Fruit fly (Drosophila melanogaster): Measurements from ENCODE around the gene ACXD.

ACXD gene

DNA sequence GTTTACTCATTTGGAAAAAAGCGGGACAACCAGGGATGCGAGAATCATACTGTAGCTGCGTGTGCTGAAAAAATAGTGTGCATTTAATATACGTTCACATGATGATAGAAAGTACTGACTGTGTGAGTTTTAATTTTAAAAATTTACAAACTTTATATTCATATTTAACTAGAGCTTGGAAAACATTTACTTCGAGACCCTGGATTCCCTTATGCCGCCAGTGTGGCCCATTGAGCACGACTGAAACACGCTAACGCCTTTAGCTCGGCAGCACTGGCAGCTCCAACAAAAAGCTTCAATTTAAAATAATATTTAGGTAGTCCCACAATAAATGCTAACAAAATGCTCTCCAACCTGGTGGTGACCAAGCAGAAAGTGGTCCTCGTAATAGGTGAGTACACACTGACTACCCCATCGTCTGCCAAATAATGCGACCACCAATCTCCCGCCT, 20.0 kb downstream of the ACXD start, which contains the start of the genes CG1275 and Elp5:
CG1275 (minus strand) TSS at position 12 of the 451 bp plus-strand sequence.
Elp5 (plus strand) TSS at position 45 of the 451 bp plus-strand sequence.
- TF ChIP-seq CTCF (optimal IDR thresholded peaks at IDR 0.05) (no peak), CG8478 (optimal IDR thresholded peaks at IDR 0.05) (no peak)

DNA sequence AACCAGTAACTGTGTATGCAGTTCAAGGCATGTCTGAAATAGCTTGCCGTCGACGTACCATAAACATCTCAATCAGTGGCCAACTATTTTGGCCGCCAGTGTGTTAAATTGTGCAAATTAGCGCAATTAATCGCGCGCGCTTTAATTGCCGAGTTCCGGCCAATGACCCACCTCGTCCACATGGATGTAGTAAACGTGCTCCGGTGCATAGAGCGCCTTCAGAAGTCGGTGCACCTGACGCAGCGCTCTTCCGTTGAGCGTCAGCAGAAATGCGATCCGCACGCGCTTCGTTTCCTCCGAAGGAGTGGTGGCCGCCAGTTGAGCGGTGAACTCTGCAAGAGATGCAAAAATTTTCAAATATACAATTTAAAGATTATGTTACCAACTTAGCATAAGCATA, 23.9 kb downstream of the ACXD start:
- no peak for TF ChIP-seq CTCF (optimal IDR thresholded peaks at IDR 0.05)
- TF ChIP-seq CG8478 (optimal IDR thresholded peaks at IDR 0.05) = no peak

DNA sequence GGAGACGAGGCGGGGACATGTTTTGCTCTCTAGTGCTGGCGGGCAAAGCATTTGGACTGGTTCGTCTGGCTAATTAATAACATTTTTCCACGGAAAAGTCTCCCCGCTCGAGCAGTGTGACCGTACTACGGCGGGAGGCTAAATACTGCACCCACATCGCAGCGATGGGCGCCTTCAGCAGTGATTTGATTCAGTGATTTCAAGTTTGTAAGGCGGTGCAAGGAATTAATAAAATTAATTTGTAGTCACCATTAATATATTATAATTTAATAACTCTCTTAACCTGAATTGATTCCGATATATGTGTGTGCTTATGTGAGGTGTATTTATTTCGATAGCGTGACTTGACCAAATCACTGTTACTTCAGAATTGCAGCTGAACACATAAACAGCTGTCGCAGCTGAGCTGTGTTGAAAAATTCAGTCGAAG, 25.1 kb downstream of the ACXD start, which contains the start of the genes oxt and CG13807:
oxt (minus strand) TSS at position 150 of the 430 bp plus-strand sequence.
CG13807 (plus strand) TSS at position 405 of the 430 bp plus-strand sequence.
- TF ChIP-seq CG8478 (optimal IDR thresholded peaks at IDR 0.05) (no peak), CTCF (optimal IDR thresholded peaks at IDR 0.05) (no peak)

DNA sequence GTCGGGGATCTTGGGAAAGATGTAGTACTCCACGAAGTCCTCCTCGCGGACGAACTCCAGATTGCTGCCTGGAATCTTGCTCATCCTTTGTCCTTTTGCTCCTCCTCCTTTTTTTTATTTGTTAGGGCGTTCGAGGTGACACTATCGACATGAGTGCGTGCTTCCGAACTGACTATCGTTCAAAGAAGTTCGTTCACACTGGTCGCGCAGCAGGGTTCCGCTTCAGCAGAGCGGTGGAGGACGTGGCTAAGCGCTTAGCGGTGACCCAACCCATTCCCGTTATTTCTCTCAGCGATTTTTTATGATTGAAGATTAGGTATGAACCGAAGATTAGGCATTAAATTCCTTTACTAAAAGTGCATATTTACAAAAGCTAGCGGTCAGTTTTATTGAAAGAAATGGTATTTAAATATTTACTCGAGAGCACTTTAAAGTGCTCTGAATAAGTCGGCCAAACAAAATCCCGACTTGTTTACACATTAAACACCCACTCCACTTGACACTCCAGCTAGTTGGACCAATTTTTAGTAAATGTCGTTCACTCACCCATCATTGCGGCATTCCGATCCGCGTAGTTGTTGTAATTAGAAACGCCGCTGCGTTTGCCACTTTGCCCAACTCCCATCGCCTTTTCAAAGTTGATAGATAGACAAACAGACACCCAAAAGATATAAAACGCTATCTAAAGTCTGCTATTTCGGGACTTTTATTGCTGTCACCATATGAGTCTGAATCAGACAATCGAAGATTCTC, 28.5 kb downstream of the ACXD start, which contains the start of the genes ecd and CG13806:
ecd (minus strand) TSS at position 166 of the 753 bp plus-strand sequence.
CG13806 (plus strand) TSS at position 703 of the 753 bp plus-strand sequence.
- no peak for TF ChIP-seq CG8478 (optimal IDR thresholded peaks at IDR 0.05)
- peak; percentile 67 to 72 for TF ChIP-seq CTCF (optimal IDR thresholded peaks at IDR 0.05)

DNA sequence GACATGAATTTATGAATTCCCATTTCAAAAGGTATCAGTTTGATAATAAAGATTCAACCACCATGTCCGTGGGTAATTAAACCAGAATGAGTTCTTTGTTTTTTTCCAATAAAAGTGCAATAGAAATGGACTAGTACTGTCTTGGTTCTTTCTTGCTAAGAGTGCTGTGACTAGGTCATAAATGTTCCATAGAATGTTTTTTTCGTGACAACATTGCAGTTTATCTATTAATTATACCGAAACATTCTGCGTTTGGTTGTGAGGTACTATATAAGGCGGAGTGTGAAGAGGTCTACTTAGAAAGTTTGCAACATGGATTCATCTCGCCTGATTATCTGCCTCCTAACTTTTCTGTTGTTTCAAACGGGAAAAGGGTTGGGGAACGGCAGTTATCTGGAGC, 30.1 kb downstream of the ACXD start, which contains the start of gene obst-I:
obst-I (plus strand) TSS at position 301 of the 400 bp plus-strand sequence.
- TF ChIP-seq CG8478 (optimal IDR thresholded peaks at IDR 0.05) (no peak), CTCF (optimal IDR thresholded peaks at IDR 0.05) (no peak)

DNA sequence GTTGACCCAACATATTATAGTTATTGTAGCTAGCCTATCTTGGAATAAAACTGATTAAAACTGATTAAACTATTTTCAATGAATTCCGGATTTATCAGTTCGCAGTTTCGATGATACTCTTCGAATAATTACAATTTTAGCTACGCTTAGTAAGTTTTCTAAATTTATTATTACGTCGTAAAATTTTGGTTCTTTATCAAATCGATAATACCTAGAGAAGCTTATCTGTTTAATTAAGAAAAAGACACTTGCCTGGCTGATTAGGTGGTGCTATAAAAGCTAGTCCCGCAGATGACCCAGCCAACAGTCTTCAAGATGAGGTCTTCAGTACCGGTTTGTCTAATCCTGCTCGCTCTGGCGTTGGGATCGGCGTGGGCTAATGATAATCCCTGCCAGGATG, 31.1 kb downstream of the ACXD start, which contains the start of gene CG32302:
CG32302 (plus strand) TSS at position 301 of the 400 bp plus-strand sequence.
- TF ChIP-seq CG8478 (optimal IDR thresholded peaks at IDR 0.05) (no peak), CTCF (optimal IDR thresholded peaks at IDR 0.05) (no peak)

DNA sequence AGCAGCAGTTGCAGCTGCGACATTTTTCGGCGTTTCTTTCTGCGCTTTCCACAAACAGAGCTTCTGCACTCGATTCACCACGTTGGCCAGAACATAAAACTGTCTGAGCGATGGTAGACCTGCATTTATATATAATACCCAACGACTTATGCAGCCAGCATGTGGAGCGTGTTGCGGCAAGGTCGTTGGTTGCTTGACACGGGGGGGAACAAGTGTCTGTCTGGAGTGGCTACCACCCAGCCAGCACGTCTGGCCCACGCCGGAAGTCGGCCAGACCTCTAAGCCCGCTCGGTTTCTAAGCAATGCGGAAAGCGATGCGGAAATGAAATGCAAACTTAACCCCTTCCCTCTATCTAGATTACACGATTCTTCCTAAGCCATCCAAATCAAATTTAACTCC, 35.3 kb downstream of the ACXD start, which contains the start of gene yellow-g:
yellow-g (minus strand) TSS at position 101 of the 400 bp plus-strand sequence.
- no peak for TF ChIP-seq CTCF (optimal IDR thresholded peaks at IDR 0.05)
- no peak for TF ChIP-seq CG8478 (optimal IDR thresholded peaks at IDR 0.05)

DNA sequence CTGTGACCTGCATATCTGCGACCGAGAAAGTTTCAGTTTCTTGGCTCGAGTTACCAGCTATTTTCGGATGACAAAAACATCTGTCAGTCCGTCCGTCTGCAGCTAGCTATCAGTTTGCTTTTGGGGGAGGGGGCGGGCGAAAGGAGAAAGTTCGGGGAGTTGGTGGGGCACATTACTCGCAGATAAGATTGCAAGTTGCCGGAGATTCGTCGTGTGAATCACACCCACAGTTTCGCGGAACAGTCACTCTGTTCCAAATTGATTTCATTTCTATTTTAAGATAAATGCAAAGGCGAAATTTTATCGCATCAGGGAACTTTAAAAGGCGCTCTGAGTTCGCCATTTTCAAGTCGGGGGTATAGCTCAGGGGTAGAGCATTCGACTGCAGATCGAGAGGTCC, 36.0 kb downstream of the ACXD start:
- TF ChIP-seq CTCF (optimal IDR thresholded peaks at IDR 0.05) (no peak), CG8478 (optimal IDR thresholded peaks at IDR 0.05) (no peak)

DNA sequence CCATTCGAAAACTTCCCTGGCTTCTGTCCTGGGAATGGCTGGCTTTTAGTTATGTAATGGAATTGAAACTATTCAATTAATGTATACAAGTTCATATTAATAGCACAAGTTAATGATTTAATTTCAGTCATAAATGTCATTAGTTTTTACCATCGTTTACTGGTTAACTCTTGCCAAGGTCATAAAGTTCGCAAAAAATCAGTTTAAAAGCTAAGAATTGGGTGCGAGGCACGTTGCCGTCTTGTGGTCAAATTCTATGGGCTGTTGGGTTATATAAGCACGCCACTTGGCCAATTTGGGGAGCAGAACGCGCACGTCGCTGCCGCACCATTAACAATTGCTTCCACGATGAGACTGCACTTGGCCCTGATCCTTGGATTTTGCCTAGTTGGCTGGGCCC, 38.8 kb downstream of the ACXD start, which contains the start of gene yellow-g2:
yellow-g2 (plus strand) TSS at position 301 of the 400 bp plus-strand sequence.
- TF ChIP-seq CG8478 (optimal IDR thresholded peaks at IDR 0.05) (no peak), CTCF (optimal IDR thresholded peaks at IDR 0.05) (no peak)

DNA sequence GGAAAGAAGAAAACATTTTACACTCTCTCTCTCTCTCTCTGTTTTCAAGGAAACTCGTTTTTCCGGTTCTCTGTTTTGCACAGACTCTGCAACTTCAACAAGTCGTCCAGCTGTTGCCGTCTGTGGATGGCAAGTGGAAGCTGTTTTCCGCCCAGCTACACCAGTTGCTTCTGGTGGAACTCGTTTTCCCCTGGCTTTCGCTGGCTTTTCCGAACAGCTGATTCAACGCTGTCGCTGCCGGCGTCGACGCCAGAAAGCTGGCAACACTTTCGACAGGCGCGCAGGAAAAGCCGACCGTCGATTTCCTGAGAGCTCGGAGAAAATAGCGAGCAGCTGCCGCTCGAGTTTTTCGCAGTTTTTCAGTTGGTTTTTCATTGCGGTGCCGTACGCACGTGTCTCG, 45.1 kb downstream of the ACXD start, which contains the start of gene MsR2:
MsR2 (plus strand) TSS at position 378 of the 400 bp plus-strand sequence.
- TF ChIP-seq CG8478 (optimal IDR thresholded peaks at IDR 0.05) (no peak), CTCF (optimal IDR thresholded peaks at IDR 0.05) (no peak)
